Fruit fly (Drosophila melanogaster): ENCODE results near the gene CG13676.

Gene CG13676

DNA sequence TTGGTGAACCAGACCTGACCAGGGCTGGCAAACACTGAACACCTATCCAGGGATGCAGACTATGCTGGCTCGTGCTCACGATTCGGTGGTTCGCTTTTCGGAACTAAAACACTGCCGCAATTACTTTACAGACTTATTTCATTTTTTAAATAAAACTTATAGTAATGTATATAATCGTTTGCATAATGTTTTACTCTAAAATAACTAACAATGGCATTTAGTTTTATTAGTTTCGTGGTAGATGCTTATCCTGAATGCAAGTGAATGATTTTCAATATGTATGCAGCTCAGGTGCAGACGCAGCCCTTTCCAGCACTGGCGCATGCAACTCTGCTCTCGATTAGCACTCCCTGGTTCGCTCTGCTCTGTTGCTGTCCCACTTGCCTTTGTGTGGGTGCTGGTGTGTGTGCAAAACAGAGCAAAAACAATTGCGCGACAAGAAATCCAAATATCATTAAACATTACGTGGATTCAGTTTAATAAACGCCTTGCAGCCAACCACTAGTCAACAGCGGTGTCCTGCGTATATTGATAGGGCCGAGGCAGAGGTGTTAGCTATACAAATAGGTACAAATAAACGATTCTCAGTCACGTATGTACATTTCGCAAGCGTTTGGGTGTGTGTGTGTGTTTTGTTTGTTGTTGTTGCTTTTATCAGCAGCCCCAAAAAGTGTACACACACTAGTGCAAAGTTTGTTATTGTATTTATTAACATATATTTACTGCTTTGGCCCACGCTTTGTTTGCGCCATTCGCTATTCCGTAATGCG, 35.2 kb upstream of the CG13676 start, which contains the start of the genes ERR and Atg18a (continued):
- TF ChIP-seq Jra (GFP tag; optimal IDR thresholded peaks at IDR 0.05) (peak; percentile 88), sage (GFP tag; optimal IDR thresholded peaks at IDR 0.05) (peak; percentile 50), fru (GFP tag; optimal IDR thresholded peaks at IDR 0.05) (peak; percentile 87), Hr78 (GFP tag; optimal IDR thresholded peaks at IDR 0.05) (no peak)

DNA sequence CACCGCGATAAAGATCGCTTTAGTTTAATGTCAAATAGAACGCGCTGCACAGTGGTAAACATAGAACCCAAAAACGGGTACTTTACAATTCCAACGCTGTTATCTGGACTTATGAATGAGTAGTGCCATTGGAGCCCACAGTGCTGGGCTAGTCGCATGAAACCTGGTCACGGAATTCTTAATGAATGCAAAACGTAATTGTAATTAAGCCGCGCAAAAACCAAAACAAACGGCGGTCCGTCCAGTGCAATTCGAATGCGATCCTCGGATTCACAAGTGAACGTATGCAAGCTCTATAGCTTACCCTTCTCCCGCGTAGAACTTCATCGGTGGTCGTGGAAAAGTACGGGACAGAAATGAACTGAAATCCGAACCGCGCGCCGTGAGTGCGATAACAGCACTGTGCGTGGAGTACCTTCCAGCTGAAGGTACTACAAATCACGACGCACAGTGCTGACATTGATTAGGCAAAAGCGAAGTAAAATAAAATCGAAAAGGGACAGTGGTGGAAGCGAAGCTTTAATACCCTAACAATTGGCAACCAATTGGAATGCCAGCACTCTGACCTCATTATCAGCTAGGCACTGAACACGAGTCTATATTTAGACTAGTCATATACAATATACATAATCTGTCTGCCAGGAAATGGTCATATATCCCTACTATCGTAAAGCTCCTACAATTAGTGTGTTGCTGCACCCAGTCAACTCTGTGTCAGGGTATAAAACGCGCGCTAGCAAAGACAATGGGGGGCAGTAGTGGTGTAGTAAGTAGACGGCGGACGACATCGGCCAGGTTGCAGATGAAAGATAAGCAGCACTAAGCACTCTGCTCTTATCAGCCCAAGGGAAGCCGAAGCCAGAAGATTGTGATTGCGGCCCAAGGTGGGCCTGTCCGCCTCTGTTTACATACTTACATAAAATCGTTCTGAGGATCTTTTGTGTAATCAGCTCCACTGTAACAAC, 33.9 kb upstream of the CG13676 start:
- peak; percentile 88 for TF ChIP-seq h (GFP tag; optimal IDR thresholded peaks at IDR 0.05)
- no peak for TF ChIP-seq Hr78 (GFP tag; optimal IDR thresholded peaks at IDR 0.05)
- peak in 1 of 2 experiments; percentile 56 for TF ChIP-seq foxo (GFP tag; optimal IDR thresholded peaks at IDR 0.05)
- peak; percentile 33 for TF ChIP-seq Sp1 (GFP tag; optimal IDR thresholded peaks at IDR 0.05)
- TF ChIP-seq Dfd (GFP tag; optimal IDR thresholded peaks at IDR 0.05): no peak
- peak; percentile 26 for TF ChIP-seq OdsH (GFP tag; optimal IDR thresholded peaks at IDR 0.05)
- no peak for TF ChIP-seq tai (GFP tag; optimal IDR thresholded peaks at IDR 0.05)
- TF ChIP-seq pan (optimal IDR thresholded peaks at IDR 0.05): no peak
- TF ChIP-seq Dif (GFP tag; optimal IDR thresholded peaks at IDR 0.05; ENCODE audit: partially characterized antibody): no peak
- no peak for TF ChIP-seq GATAd (GFP tag; optimal IDR thresholded peaks at IDR 0.05)
- no peak for TF ChIP-seq CG32264 (GFP tag; optimal IDR thresholded peaks at IDR 0.05)
- peak; percentile 45 for TF ChIP-seq psq (GFP tag; optimal IDR thresholded peaks at IDR 0.05)
- TF ChIP-seq Abd-B (GFP tag; optimal IDR thresholded peaks at IDR 0.05): no peak
- TF ChIP-seq usp (GFP tag; optimal IDR thresholded peaks at IDR 0.05): no peak
- no peak for TF ChIP-seq jim (GFP tag; optimal IDR thresholded peaks at IDR 0.05)
- TF ChIP-seq dmrt93B (GFP tag; optimal IDR thresholded peaks at IDR 0.05): no peak
- TF ChIP-seq Mio (GFP tag; optimal IDR thresholded peaks at IDR 0.05): no peak
- peak; percentile 85 for TF ChIP-seq fru (GFP tag; optimal IDR thresholded peaks at IDR 0.05)
- peak; percentile 28 for TF ChIP-seq HLH106 (tag; optimal IDR thresholded peaks at IDR 0.05)
- TF ChIP-seq ey (GFP tag; optimal IDR thresholded peaks at IDR 0.05): peak; percentile 62
- no peak for TF ChIP-seq Rel (GFP tag; optimal IDR thresholded peaks at IDR 0.05)
- no peak for TF ChIP-seq Rel (tag; optimal IDR thresholded peaks at IDR 0.05)
- TF ChIP-seq CG9705 (GFP tag; optimal IDR thresholded peaks at IDR 0.05): no peak
- TF ChIP-seq Vsx2 (GFP tag; optimal IDR thresholded peaks at IDR 0.05; ENCODE audit: partially characterized antibody): no peak
- TF ChIP-seq Myc (optimal IDR thresholded peaks at IDR 0.05): no peak
- peak; percentile 56 for TF ChIP-seq br (GFP tag; optimal IDR thresholded peaks at IDR 0.05)
- TF ChIP-seq brk (GFP tag; optimal IDR thresholded peaks at IDR 0.05): no peak
- peak; percentile 50 for TF ChIP-seq woc (GFP tag; optimal IDR thresholded peaks at IDR 0.05)
- no peak for TF ChIP-seq dsf (GFP tag; optimal IDR thresholded peaks at IDR 0.05; ENCODE audit: borderline replicate concordance)
- no peak for TF ChIP-seq lola (GFP tag; optimal IDR thresholded peaks at IDR 0.05)
- TF ChIP-seq CrebA (GFP tag; optimal IDR thresholded peaks at IDR 0.05; ENCODE audit: borderline replicate concordance): no peak
- TF ChIP-seq Jra (GFP tag; optimal IDR thresholded peaks at IDR 0.05): peak; percentile 68
- no peak for TF ChIP-seq N (GFP tag; optimal IDR thresholded peaks at IDR 0.05)
- peak; percentile 50 for TF ChIP-seq Hnf4 (GFP tag; optimal IDR thresholded peaks at IDR 0.05)
- peak; percentile 47 for TF ChIP-seq rgr (GFP tag; optimal IDR thresholded peaks at IDR 0.05)
- no peak for TF ChIP-seq sage (GFP tag; optimal IDR thresholded peaks at IDR 0.05)
- peak; percentile 60 for TF ChIP-seq sv (GFP tag; optimal IDR thresholded peaks at IDR 0.05)
- TF ChIP-seq dl (GFP tag; optimal IDR thresholded peaks at IDR 0.05; ENCODE audit: insufficient read depth in 1 of 2, partially characterized antibody in 2 of 2): no peak
- no peak for TF ChIP-seq Hr83 (GFP tag; optimal IDR thresholded peaks at IDR 0.05; ENCODE audit: poor library complexity, severe bottlenecking)
